Fruit fly (Drosophila melanogaster) ovary, adult (tissue): ENCODE results near the gene Gtpx.
A peak's percentile ranks its signal among the peaks of the same experiment; 100 is the strongest.

Experiments
- CG17801 ChIP-seq: fragments of 200-800 bp; optimal IDR thresholded peaks from 2 replicates; lab custom pipeline; 2019; ENCODE audit warnings: missing biosample characterization, mild to moderate bottlenecking, missing genetic modification characterization, moderate library complexity; ENCODE audit not compliant: partially characterized antibody

Gtpx gene

DNA sequence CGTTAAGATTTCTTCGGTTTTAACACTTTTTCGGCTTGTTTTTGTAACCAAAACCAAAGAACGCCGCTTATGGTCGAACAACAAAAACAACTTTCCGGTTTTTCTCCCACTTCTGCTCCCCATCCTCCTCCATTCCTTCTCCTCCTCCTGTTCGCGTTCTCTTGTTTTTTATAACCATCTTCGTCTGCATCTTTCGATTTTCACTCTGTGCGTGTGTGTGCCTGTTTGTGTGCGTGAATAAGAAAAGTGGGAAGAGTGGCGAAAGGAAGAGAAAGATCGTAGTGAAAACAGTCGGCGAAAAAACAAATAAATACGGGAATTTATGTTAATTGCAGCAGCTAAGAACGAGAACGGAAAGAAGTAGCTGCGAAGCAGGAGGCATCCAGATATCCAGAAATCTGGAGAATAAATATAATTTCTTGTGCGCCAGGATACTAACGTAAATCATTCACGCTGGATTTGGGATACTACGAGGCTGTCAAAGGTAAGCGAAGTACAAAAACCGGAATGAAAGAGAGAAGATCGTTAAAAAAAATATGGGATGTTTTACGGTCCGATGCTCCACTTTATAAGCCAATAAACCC lies 11.4 kb downstream of the Gtpx start:
- TF ChIP-seq CG17801 (GFP tag; lab: Kevin White, UChicago), result no peak

DNA sequence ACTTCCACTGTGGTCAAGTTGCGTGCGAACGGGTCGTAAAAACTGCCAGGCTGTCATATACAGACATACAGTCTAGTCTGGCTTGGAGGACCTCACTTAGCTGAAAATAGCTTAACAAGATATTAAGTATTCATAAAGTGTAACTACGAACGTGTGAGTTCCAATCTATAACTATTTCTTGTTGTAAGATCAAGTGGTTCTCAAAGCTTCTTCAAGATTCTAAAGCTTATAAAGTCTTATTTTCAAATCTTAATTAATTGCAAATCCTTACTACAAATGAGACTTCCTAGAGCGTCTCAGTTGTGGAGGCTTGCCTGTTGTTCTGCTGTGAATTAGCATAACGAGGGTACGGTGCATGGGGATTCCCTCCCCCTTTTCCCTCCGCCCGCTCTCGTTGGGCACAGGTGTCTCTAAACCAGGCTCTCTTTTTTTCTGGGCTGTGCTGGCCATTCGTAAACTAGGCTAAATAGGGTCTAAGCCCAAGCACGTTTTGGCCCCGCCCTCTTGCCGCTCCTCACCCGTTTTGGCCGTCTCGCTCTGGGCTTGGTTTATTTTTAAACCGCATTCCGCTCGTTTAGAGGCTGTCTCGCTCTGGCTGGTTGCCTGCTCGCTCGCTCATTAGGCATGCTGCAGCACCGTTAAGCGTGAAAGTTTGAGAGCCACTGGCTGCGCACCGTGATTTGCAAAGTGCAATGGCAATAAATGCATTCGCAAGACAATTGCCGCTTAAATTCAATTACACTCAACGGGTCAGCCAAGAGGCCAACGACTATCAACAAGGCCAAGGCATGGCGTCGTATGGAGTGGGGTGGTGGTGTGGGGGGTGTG lies 12.2 kb downstream of the Gtpx start:
- TF ChIP-seq CG17801 (GFP tag; lab: Kevin White, UChicago), result no peak

dm6 chr3L:3338882-3339590 lies 13.0 kb downstream of the Gtpx start:
- TF ChIP-seq CG17801 (GFP tag; lab: Kevin White, UChicago), result no peak

- TF ChIP-seq CG17801 (GFP tag; lab: Kevin White, UChicago), result peak; percentile 11
Observed at dm6 chr3L:3339695-3340226, 13.7 kb downstream of the Gtpx start.

DNA sequence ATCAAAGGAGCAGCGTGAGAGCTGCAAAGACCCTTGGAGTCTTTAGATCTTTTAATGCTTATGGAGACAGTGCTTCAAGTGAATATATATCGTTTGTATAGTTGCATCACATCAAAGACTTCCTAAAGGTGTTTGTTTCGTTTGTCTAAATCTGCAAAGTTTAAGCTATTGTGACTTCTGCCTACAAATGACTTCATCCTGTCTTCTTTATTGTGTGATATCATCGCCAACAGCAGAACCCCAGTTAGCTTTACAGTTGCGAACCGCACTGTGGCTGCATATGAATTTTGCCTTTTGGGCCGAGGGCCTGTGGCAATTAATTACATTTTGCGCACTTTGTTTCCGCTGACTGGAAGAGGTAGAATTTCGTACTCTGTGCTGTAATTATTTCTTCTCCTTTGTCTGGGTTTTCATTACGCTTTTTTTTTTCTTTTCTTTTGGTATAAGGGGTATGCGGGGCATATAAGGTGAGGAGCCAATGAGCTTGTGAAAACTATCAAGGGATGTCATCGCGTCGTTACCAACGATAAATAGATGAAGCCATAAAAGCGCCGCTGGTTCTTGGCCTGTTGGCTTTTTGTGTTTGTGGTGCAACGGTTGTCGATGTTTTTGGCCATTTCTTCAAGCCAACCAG lies 16.4 kb downstream of the Gtpx start:
- TF ChIP-seq CG17801 (GFP tag; lab: Kevin White, UChicago), result no peak

DNA sequence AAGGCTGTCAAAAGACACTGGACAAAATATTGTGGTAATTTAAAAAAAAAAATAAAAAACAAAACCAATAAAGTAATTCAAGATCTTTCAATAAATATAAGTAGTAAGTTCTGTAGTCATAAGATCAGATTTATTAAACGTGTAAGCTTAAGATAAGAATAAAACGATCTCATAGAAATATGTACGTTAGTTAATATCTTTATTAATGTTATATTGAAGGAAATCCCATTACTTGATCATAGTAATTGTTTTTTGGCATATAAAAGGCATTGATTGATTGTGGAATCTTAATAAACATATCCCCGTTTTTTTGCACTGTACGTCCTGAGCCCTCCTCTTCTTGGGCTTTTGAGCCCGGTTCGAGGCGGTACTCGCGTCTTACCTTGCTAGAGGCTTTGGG lies 17.2 kb downstream of the Gtpx start:
- TF ChIP-seq CG17801 (GFP tag; lab: Kevin White, UChicago), result no peak

DNA sequence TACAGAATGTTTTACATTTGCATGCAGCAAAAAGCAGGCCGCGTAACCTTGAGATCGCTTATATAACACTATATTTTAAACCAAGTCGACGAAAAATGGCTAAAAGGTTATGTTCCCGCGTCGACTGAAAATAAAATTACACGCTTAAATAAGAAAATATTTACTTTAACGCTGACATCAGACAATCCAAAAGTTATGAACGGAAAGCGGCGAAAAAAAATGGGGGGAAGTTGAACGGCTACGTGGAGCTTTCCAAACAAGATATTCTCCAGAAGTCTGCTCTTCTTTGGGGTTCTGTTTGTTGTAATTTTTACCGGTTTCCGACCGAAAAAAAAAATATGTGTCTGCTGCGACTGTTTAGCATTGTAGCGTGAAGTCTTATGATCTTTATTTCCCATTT lies 18.5 kb downstream of the Gtpx start:
- no peak for TF ChIP-seq CG17801 (GFP tag; lab: Kevin White, UChicago)

DNA sequence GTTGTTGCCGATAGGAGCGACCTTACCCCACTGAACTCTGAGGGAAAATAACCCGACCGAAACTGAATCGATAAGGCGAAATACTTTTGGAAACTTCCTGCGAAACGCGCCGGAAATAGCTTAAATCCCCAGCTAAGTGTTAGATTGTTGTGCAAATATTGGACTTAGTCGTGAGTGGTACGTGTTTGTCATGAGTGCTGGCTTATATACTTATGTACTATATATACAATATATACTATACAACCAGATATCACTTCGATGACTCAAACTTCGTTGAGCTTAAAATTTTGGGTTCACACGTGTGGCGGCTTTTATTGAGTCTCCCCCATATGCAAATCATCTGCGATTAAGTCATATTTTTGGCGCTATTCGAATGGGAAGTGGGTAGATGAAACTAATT lies 20.2 kb downstream of the Gtpx start:
- no peak for TF ChIP-seq CG17801 (GFP tag; lab: Kevin White, UChicago)

dm6 chr3L:3348956-3349824 lies 23.1 kb downstream of the Gtpx start:
- TF ChIP-seq CG17801 (GFP tag; lab: Kevin White, UChicago), result no peak

- TF ChIP-seq CG17801 (GFP tag; lab: Kevin White, UChicago), result no peak
Observed at dm6 chr3L:3349825-3350123, 23.7 kb downstream of the Gtpx start.

- no peak for TF ChIP-seq CG17801 (GFP tag; lab: Kevin White, UChicago)
Observed at dm6 chr3L:3350572-3351343, 24.7 kb downstream of the Gtpx start.

- no peak for TF ChIP-seq CG17801 (GFP tag; lab: Kevin White, UChicago)
Observed at dm6 chr3L:3351814-3352359, 25.8 kb downstream of the Gtpx start.

- no peak for TF ChIP-seq CG17801 (GFP tag; lab: Kevin White, UChicago)
Observed at dm6 chr3L:3352516-3352915, 26.5 kb downstream of the Gtpx start.
